Fruit fly (Drosophila melanogaster): ENCODE measurements around the gene Jig.
A peak's percentile ranks its signal among the peaks of the same experiment; 100 is the strongest.

DNA sequence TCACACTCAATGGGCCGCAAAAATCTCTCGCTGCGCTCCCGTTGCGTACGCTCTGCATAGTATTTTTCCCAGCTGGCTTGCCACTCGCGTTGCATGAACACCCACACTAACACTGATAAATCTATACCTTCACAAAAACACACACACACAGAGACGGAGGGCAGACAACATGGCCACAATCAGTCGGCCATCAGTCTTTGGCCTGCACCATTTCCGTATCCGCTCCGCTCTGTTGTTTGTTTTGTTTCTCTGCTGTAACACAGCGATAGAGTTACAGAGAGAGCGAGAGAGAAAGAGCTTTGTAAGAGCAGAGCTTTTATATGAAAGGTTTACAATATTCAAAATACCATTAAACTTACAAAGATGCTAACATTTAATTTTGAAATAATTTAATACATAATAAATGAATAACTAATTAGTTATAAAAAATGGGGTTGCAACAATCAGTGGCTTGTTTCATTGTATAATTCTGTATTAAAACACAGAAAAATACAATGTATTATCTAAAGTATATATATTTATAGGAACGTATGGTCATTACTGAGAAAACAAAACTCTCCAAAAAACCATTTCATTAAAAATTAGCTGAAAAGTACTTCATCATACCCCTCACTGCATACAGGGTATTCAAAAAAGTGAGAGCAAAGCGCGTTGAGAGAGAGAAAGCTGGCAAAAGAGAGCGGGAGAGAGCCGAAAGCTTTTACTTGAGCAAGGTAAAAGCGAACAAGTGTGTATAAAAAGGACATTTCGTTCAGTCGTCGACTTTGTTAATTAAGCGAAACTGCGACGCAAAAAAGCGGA is 48.4 kb downstream of the Jig start, which contains the start of gene CG14853:
- TF ChIP-seq Clk (GFP tag; optimal IDR thresholded peaks at IDR 0.05) (no peak), cic (GFP tag; optimal IDR thresholded peaks at IDR 0.05) (no peak), ovo (GFP tag; optimal IDR thresholded peaks at IDR 0.05) (no peak), tj (GFP tag; optimal IDR thresholded peaks at IDR 0.05) (peak; percentile 24)

Data from whole organism, adult.